Worm (Caenorhabditis elegans): ENCODE results near the gene T03F7.6.

ce11 chrV:11334193-11334592 is 39.7 kb downstream of the T03F7.6 start, which contains the start of gene T02E9.6:
- no peak for TF ChIP-seq lin-39 (tag; optimal IDR thresholded peaks at IDR 0.05)
- TF ChIP-seq ztf-4 (tag; optimal IDR thresholded peaks at IDR 0.05), result no peak
- TF ChIP-seq ztf-11 (tag; optimal IDR thresholded peaks at IDR 0.05), result no peak
- TF ChIP-seq nhr-237 (tag; optimal IDR thresholded peaks at IDR 0.05), result no peak
- no peak for TF ChIP-seq daf-12 (tag; optimal IDR thresholded peaks at IDR 0.05)
- no peak for TF ChIP-seq nhr-11 (tag; optimal IDR thresholded peaks at IDR 0.05)
- no peak for TF ChIP-seq elt-1 (tag; optimal IDR thresholded peaks at IDR 0.05)
- TF ChIP-seq nhr-43 (tag; optimal IDR thresholded peaks at IDR 0.05; ENCODE audit: poor library complexity, severe bottlenecking), result no peak
- TF ChIP-seq nhr-77 (tag; optimal IDR thresholded peaks at IDR 0.05), result no peak
- no peak for TF ChIP-seq lsy-12 (tag; optimal IDR thresholded peaks at IDR 0.05)
